Worm (Caenorhabditis elegans): ENCODE measurements around the gene cest-26.

cest-26 gene

ce11 chrX:4453101-4453500 is 15.6 kb upstream of the cest-26 start (continued):
- TF ChIP-seq madf-5 (GFP tag; IDR thresholded peaks at IDR 0.05): peak in 1 of 2 experiments; percentile 79; a peak in 1 of 4 replicates
- peak; percentile 69; the same call in 1 of the 2 replicates for TF ChIP-seq F26F4.8 (GFP tag; conservative IDR thresholded peaks at IDR 0.05)
- peak; percentile 30; the same call in 1 of the 2 replicates for TF ChIP-seq ZK337.2 (GFP tag; IDR thresholded peaks at IDR 0.05)
- peak; percentile 62; the same call in 1 of the 2 replicates for TF ChIP-seq daf-19 (GFP tag; conservative IDR thresholded peaks at IDR 0.05)
- peak; percentile 79 for TF ChIP-seq vab-7 (GFP tag; IDR thresholded peaks at IDR 0.05)
- no peak for TF ChIP-seq unc-62 (GFP tag; optimal IDR thresholded peaks at IDR 0.05 in 1 of 2)
- TF ChIP-seq unc-62 (tag; optimal IDR thresholded peaks at IDR 0.05): no peak
- peak; percentile 59 for TF ChIP-seq duxl-1 (tag; optimal IDR thresholded peaks at IDR 0.05; ENCODE audit: poor library complexity)
- TF ChIP-seq zip-2 (tag; optimal IDR thresholded peaks at IDR 0.05): no peak
- 0 out of 2 replicates have a peak, but pooled peaks have one; percentile 17 for TF ChIP-seq php-3 (GFP tag; IDR thresholded peaks at IDR 0.05)
- peak; percentile 85 for TF ChIP-seq egl-43 (GFP tag; IDR thresholded peaks at IDR 0.05)
- TF ChIP-seq mes-2 (tag; optimal IDR thresholded peaks at IDR 0.05; ENCODE audit: poor library complexity, severe bottlenecking): peak; percentile 49
- no peak for TF ChIP-seq ztf-11 (tag; optimal IDR thresholded peaks at IDR 0.05)
- no peak for TF ChIP-seq nhr-237 (tag; optimal IDR thresholded peaks at IDR 0.05)
- no peak for TF ChIP-seq lsy-2 (tag; optimal IDR thresholded peaks at IDR 0.05)
- no peak for TF ChIP-seq ceh-82 (tag; optimal IDR thresholded peaks at IDR 0.05)

DNA sequence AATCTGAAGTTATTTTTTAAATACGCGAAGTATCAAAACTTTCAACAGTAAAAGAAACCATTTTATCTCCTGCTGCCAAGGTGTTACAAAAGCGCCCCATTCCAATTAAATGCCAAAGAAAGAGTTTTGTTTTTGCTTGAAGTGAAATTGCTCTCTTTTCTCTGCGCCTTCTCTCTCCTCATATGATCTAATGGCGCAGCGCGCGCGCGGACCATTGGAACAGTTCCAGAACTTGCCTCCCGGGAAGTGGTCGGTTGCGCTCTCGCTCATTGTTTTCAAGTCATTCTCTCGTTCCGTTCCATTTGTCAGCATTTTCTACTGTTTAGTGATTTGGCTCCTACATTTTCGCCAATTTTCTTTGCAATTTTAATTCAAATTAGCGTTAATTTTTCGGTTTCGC is 14.5 kb upstream of the cest-26 start:
- TF ChIP-seq gei-8 (GFP tag; optimal IDR thresholded peaks at IDR 0.05) (no peak), saeg-2 (GFP tag; IDR thresholded peaks at IDR 0.05) (no peak), unc-62 (GFP tag; optimal IDR thresholded peaks at IDR 0.05 in 1 of 2) (no peak), unc-62 (tag; optimal IDR thresholded peaks at IDR 0.05) (no peak), zfp-3 (GFP tag; conservative IDR thresholded peaks at IDR 0.05) (no peak), ztf-11 (tag; optimal IDR thresholded peaks at IDR 0.05) (no peak), ceh-32 (tag; optimal IDR thresholded peaks at IDR 0.05; ENCODE audit: poor library complexity) (no peak), ctbp-1 (GFP tag; IDR thresholded peaks at IDR 0.05) (no peak), madf-5 (GFP tag; IDR thresholded peaks at IDR 0.05) (no peak), lin-15B (tag; optimal IDR thresholded peaks at IDR 0.05) (no peak), dve-1 (tag; optimal IDR thresholded peaks at IDR 0.05; ENCODE audit: insufficient read depth) (no peak), ZK337.2 (GFP tag; IDR thresholded peaks at IDR 0.05) (no peak), tra-1 (GFP tag; IDR thresholded peaks at IDR 0.05) (no peak), ceh-28 (tag; optimal IDR thresholded peaks at IDR 0.05) (no peak)

DNA sequence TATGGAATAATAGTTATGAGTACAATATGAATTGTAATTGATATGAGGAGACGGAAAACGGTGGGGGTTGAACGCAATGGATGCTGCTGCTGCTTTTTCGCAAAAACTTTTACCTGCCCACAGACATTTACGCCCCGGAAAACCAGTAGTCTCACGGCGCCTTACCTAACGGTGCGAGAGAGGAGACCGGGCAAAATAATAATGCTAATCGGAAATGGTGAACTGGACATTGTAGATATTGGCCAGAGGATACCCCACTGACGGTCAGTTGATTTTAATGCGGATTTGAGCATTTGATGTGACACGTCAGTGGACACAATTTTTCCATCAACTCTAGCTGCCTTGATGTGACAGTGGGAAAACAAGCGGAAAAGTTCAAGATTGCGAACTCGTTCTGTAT is 10.8 kb upstream of the cest-26 start, which contains the start of gene mltn-13:
TSS of gene mltn-13 (minus strand) at position 101 of the 400 bp plus-strand sequence.
- TF ChIP-seq nhr-111 (GFP tag; optimal IDR thresholded peaks at IDR 0.05): no peak
- TF ChIP-seq jun-1 (tag; optimal IDR thresholded peaks at IDR 0.05): no peak
- TF ChIP-seq Y48G9A.11 (GFP tag; IDR thresholded peaks at IDR 0.05): no peak
- TF ChIP-seq Y75B8A.6 (GFP tag; IDR thresholded peaks at IDR 0.05): no peak
- TF ChIP-seq zag-1 (tag; optimal IDR thresholded peaks at IDR 0.05): no peak
- no peak for TF ChIP-seq spr-3 (GFP tag; optimal IDR thresholded peaks at IDR 0.05)
- no peak for TF ChIP-seq skn-1 (tag; optimal IDR thresholded peaks at IDR 0.05)
- TF ChIP-seq cey-2 (tag; optimal IDR thresholded peaks at IDR 0.05; ENCODE audit: borderline replicate concordance, insufficient read depth): no peak
- TF ChIP-seq F10B5.3 (tag; optimal IDR thresholded peaks at IDR 0.05): no peak
- no peak for TF ChIP-seq ceh-44 (GFP tag; IDR thresholded peaks at IDR 0.05)
- TF ChIP-seq daf-8 (GFP tag; IDR thresholded peaks at IDR 0.05): no peak
- TF ChIP-seq lin-15B (tag; optimal IDR thresholded peaks at IDR 0.05): no peak
- TF ChIP-seq T20F7.1 (GFP tag; optimal IDR thresholded peaks at IDR 0.05): no peak
- TF ChIP-seq lin-39 (tag; optimal IDR thresholded peaks at IDR 0.05): no peak
- TF ChIP-seq lin-1 (GFP tag; IDR thresholded peaks at IDR 0.05): no peak
- TF ChIP-seq arid-1 (GFP tag; conservative IDR thresholded peaks at IDR 0.05): no peak
- no peak for TF ChIP-seq duxl-1 (tag; optimal IDR thresholded peaks at IDR 0.05; ENCODE audit: poor library complexity)
- no peak for TF ChIP-seq lir-3 (tag; optimal IDR thresholded peaks at IDR 0.05)
- TF ChIP-seq egl-27 (tag; optimal IDR thresholded peaks at IDR 0.05): no peak
- TF ChIP-seq ztf-11 (tag; optimal IDR thresholded peaks at IDR 0.05): no peak

Data from whole organism, L4 larva.